Worm (Caenorhabditis elegans) whole organism, mixed stage, embryonic: Measurements from ENCODE around the gene srd-33.

Experiments
- cnd-1 ChIP-seq: fragments of 200-800 bp; sonication (Bioruptor generic); optimal IDR thresholded peaks from 2 replicates; lab custom pipeline; 2018; ENCODE audit warnings: mild to moderate bottlenecking, missing genetic modification characterization, missing compliant biosample characterization
- elt-1 ChIP-seq: sonication (generic microtip); optimal IDR thresholded peaks from 2 replicates; lab custom pipeline; 2017; ENCODE audit warnings: missing genetic modification characterization, mild to moderate bottlenecking, missing compliant biosample characterization, antibody characterized with exemption, moderate library complexity, borderline replicate concordance; ENCODE audit not compliant: insufficient read depth
- mep-1 ChIP-seq: fragments of 150-350 bp; optimal IDR thresholded peaks from 2 replicates; lab custom pipeline; 2017; ENCODE audit warnings: missing biosample characterization, missing genetic modification reagents, missing genetic modification characterization, inconsistent platforms
- pha-4 ChIP-seq: fragments of 150-350 bp; optimal IDR thresholded peaks from 2 replicates; lab custom pipeline; 2018; ENCODE audit warnings: missing biosample characterization, missing genetic modification reagents, missing genetic modification characterization
- unc-39 ChIP-seq: fragments of 150-350 bp; optimal IDR thresholded peaks from 2 replicates; lab custom pipeline; 2014; ENCODE audit warnings: missing biosample characterization, missing genetic modification characterization

DNA sequence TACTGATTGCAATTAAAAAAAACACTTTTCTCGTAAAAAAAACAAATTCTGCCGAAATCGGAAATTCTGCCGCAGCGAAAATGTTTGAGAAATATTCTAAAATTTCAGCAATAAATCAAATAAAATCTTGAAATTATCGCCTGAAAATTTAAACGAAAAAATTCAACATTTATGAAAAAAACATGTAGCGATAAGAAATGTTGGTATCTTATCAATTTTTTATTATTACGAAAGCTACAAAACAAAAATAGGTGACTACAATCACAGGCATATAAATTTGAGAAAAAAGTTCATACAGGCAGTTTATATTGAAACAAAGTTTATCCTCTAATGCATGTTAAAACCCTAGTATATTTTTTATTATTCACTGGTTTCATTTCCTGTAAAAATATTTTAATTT, 33.9 kb downstream of the srd-33 start, which contains the start of gene ugt-14:
- TF ChIP-seq mep-1 (no peak), elt-1 (tag; lab: Kevin White, UChicago) (no peak), pha-4 (tag; lab: Kevin White, UChicago) (no peak), unc-39 (tag; lab: Kevin White, UChicago) (no peak), cnd-1 (tag; lab: Kevin White, UChicago) (no peak)
